Fruit fly (Drosophila melanogaster) whole organism, embryonic: ENCODE results near the gene CG13123.

Source experiments
- Aef1 ChIP-seq: fragments of 200-800 bp; sonication (Bioruptor generic); IDR thresholded peaks from 3 replicates; pipeline ENCODE4 v1.3.6; 2022; ENCODE audit warnings: missing biosample characterization, missing genetic modification characterization
- B-H1 ChIP-seq: fragments of 200-800 bp; sonication (Bioruptor generic); IDR thresholded peaks from 3 replicates; pipeline ENCODE4 v1.3.6; 2022; ENCODE audit warnings: missing biosample characterization, missing genetic modification characterization
- CG1024 ChIP-seq: fragments of 200-800 bp; sonication (Bioruptor generic); IDR thresholded peaks from 2 replicates; pipeline ENCODE4 v1.3.6; 2022; ENCODE audit warnings: missing biosample characterization, missing genetic modification characterization
- CG10959 ChIP-seq: fragments of 200-800 bp; sonication (Bioruptor generic); IDR thresholded peaks from 2 replicates; pipeline ENCODE4 v1.3.6; 2022; ENCODE audit warnings: missing biosample characterization, missing genetic modification characterization
- CG13287 ChIP-seq: fragments of 200-800 bp; sonication (Bioruptor generic); IDR thresholded peaks from 2 replicates; pipeline ENCODE4 v1.3.6; 2022; ENCODE audit warnings: missing biosample characterization, missing genetic modification characterization; ENCODE audit not compliant: partially characterized antibody
- CG13894 ChIP-seq: fragments of 200-800 bp; sonication (Bioruptor generic); optimal IDR thresholded peaks from 3 replicates; lab custom pipeline; 2018; ENCODE audit warnings: missing biosample characterization, mild to moderate bottlenecking, missing genetic modification characterization, moderate library complexity
- CG14965 ChIP-seq: fragments of 200-800 bp; sonication (Bioruptor generic); optimal IDR thresholded peaks from 2 replicates; lab custom pipeline; 2016; ENCODE audit warnings: missing biosample characterization, missing genetic modification characterization, borderline replicate concordance
- CG15269 ChIP-seq: fragments of 200-800 bp; sonication (Bioruptor generic); optimal IDR thresholded peaks from 2 replicates; lab custom pipeline; 2018; ENCODE audit warnings: missing biosample characterization, mild to moderate bottlenecking, missing genetic modification characterization, moderate library complexity
- CG31365 ChIP-seq: fragments of 200-800 bp; sonication (Bioruptor generic); optimal IDR thresholded peaks from 2 replicates; lab custom pipeline; 2018; ENCODE audit warnings: missing biosample characterization, mild to moderate bottlenecking, missing genetic modification characterization
- CG32532 ChIP-seq: fragments of 200-800 bp; sonication (Bioruptor generic); IDR thresholded peaks from 2 replicates; pipeline ENCODE4 v1.3.6; 2022; ENCODE audit warnings: missing biosample characterization, missing genetic modification characterization
- CG3281 ChIP-seq: fragments of 200-800 bp; sonication (Bioruptor generic); optimal IDR thresholded peaks from 3 replicates; lab custom pipeline; 2017; ENCODE audit warnings: missing biosample characterization, mild to moderate bottlenecking, missing genetic modification characterization
- CG3847 ChIP-seq: fragments of 200-800 bp; sonication (Bioruptor generic); IDR thresholded peaks from 2 replicates; pipeline ENCODE4 v1.3.6; 2022; ENCODE audit warnings: missing biosample characterization, missing genetic modification characterization
- CG4707 ChIP-seq: fragments of 200-800 bp; sonication (Bioruptor generic); optimal IDR thresholded peaks from 2 replicates; lab custom pipeline; 2018; ENCODE audit warnings: missing biosample characterization, mild to moderate bottlenecking, missing genetic modification characterization, moderate library complexity
- CG5953 ChIP-seq: fragments of 200-800 bp; sonication (Bioruptor generic); IDR thresholded peaks from 2 replicates; pipeline ENCODE4 v1.3.6; 2022; ENCODE audit warnings: missing biosample characterization, missing genetic modification characterization
- CG6683 ChIP-seq: fragments of 200-800 bp; sonication (Bioruptor generic); optimal IDR thresholded peaks from 2 replicates; lab custom pipeline; 2017; ENCODE audit warnings: missing biosample characterization, mild to moderate bottlenecking, missing genetic modification characterization, missing genetic modification reagents
- CG7357 ChIP-seq: fragments of 200-800 bp; sonication (Bioruptor generic); IDR thresholded peaks from 3 replicates; pipeline ENCODE4 v1.3.6; 2022; ENCODE audit warnings: missing biosample characterization, missing genetic modification characterization
- CG7839 ChIP-seq: fragments of 200-800 bp; sonication (Bioruptor generic); optimal IDR thresholded peaks from 3 replicates; lab custom pipeline; 2018; ENCODE audit warnings: missing biosample characterization, mild to moderate bottlenecking, missing genetic modification characterization, moderate library complexity
- CG7963 ChIP-seq: fragments of 200-800 bp; sonication (Bioruptor generic); IDR thresholded peaks from 3 replicates; pipeline ENCODE4 v1.3.6; 2022; ENCODE audit warnings: missing biosample characterization, missing genetic modification characterization; ENCODE audit not compliant: partially characterized antibody
- CG9727 ChIP-seq: fragments of 200-800 bp; sonication (Bioruptor generic); optimal IDR thresholded peaks from 3 replicates; lab custom pipeline; 2017; ENCODE audit warnings: missing biosample characterization, mild to moderate bottlenecking, missing genetic modification characterization
- CG9797 ChIP-seq: fragments of 200-800 bp; sonication (Bioruptor generic); optimal IDR thresholded peaks from 3 replicates; lab custom pipeline; 2018; ENCODE audit warnings: missing biosample characterization, mild to moderate bottlenecking, missing genetic modification characterization
- CHES-1-like ChIP-seq: fragments of 200-800 bp; sonication (Bioruptor generic); optimal IDR thresholded peaks from 2 replicates; lab custom pipeline; 2016; ENCODE audit warnings: missing biosample characterization, missing genetic modification characterization
- Chrac-16 ChIP-seq: fragments of 200-800 bp; sonication (Bioruptor generic); optimal IDR thresholded peaks from 3 replicates; lab custom pipeline; 2016; ENCODE audit warnings: missing biosample characterization, missing genetic modification characterization
- Dp ChIP-seq: fragments of 200-800 bp; sonication (Bioruptor generic); optimal IDR thresholded peaks from 2 replicates; lab custom pipeline; 2018; ENCODE audit warnings: missing biosample characterization, mild to moderate bottlenecking, missing genetic modification characterization, moderate library complexity
- Fer1 ChIP-seq: fragments of 200-800 bp; sonication (Bioruptor generic); optimal IDR thresholded peaks from 2 replicates; lab custom pipeline; 2017; ENCODE audit warnings: missing biosample characterization, mild to moderate bottlenecking, missing genetic modification characterization
- H15 ChIP-seq: fragments of 200-800 bp; sonication (Bioruptor generic); IDR thresholded peaks from 3 replicates; pipeline ENCODE4 v1.3.6; 2022; ENCODE audit warnings: missing biosample characterization, missing genetic modification characterization
- Mrtf ChIP-seq: fragments of 200-800 bp; sonication (Bioruptor generic); IDR thresholded peaks from 3 replicates; pipeline ENCODE4 v1.3.6; 2022; ENCODE audit warnings: missing biosample characterization, missing genetic modification characterization
- Oli ChIP-seq: fragments of 200-800 bp; sonication (Bioruptor generic); optimal IDR thresholded peaks from 2 replicates; lab custom pipeline; 2018; ENCODE audit warnings: missing biosample characterization, mild to moderate bottlenecking, missing genetic modification characterization, moderate library complexity
- Opbp ChIP-seq: fragments of 200-800 bp; sonication (Bioruptor generic); IDR thresholded peaks from 3 replicates; pipeline ENCODE4 v1.3.6; 2022; ENCODE audit warnings: missing biosample characterization, missing genetic modification characterization; ENCODE audit not compliant: partially characterized antibody
- Pdp1 ChIP-seq, 2 experiments: fragments of 200-800 bp; sonication (Bioruptor generic); optimal IDR thresholded peaks; 3 replicates each; lab custom pipeline; 2016; ENCODE audit warnings: missing biosample characterization in 2 of 2, missing genetic modification characterization in 2 of 2, mild to moderate bottlenecking in 1 of 2, moderate library complexity in 1 of 2
- Sox102F ChIP-seq: fragments of 200-800 bp; sonication (Bioruptor generic); optimal IDR thresholded peaks from 2 replicates; lab custom pipeline; 2018; ENCODE audit warnings: missing biosample characterization, mild to moderate bottlenecking, missing genetic modification characterization, moderate library complexity
- Stat92E ChIP-seq, 3 experiments: fragments of >200 bp in 2 of 3; fragments of 200-800 bp in 1 of 3; sonication (Bioruptor generic) in 1 of 3; optimal IDR thresholded peaks; 2 replicates each; lab custom pipeline; 2017 to 2019; ENCODE audit warnings: missing biosample characterization in 3 of 3, missing genetic modification characterization in 3 of 3, mild to moderate bottlenecking in 1 of 3, moderate library complexity in 1 of 3
- Trl ChIP-seq, 3 experiments: fragments of >200 bp in 2 of 3; fragments of 200-800 bp in 1 of 3; sonication (Bioruptor generic) in 1 of 3; optimal IDR thresholded peaks; 2 replicates in 1 of 3; 3 replicates in 2 of 3; lab custom pipeline; 2016 to 2017; ENCODE audit warnings: missing biosample characterization in 1 of 3, missing genetic modification characterization in 1 of 3
- Vsx1 ChIP-seq: fragments of 200-800 bp; sonication (Bioruptor generic); optimal IDR thresholded peaks from 2 replicates; lab custom pipeline; 2017; ENCODE audit warnings: missing biosample characterization, mild to moderate bottlenecking, missing genetic modification characterization, missing genetic modification reagents
- bcd ChIP-seq: fragments of 200-800 bp; sonication (Bioruptor generic); optimal IDR thresholded peaks from 2 replicates; lab custom pipeline; 2017; ENCODE audit warnings: missing biosample characterization, mild to moderate bottlenecking, missing genetic modification characterization
- cas ChIP-seq: fragments of 200-800 bp; sonication (Bioruptor generic); IDR thresholded peaks from 2 replicates; pipeline ENCODE4 v1.3.6; 2022; ENCODE audit warnings: missing biosample characterization, missing genetic modification characterization
- cato ChIP-seq: fragments of 200-800 bp; sonication (Bioruptor generic); optimal IDR thresholded peaks from 2 replicates; lab custom pipeline; 2016; ENCODE audit warnings: missing biosample characterization, missing genetic modification characterization, borderline replicate concordance
- danr ChIP-seq: fragments of 200-800 bp; sonication (Bioruptor generic); IDR thresholded peaks from 2 replicates; pipeline ENCODE4 v1.3.6; 2022; ENCODE audit warnings: missing biosample characterization, missing genetic modification characterization
- disco-r ChIP-seq: fragments of 200-800 bp; sonication (Bioruptor generic); optimal IDR thresholded peaks from 2 replicates; lab custom pipeline; 2016; ENCODE audit warnings: missing biosample characterization, missing genetic modification characterization
- fru ChIP-seq: fragments of >200 bp; optimal IDR thresholded peaks from 2 replicates; lab custom pipeline; 2017
- hbn ChIP-seq: fragments of 200-800 bp; sonication (Bioruptor generic); IDR thresholded peaks from 2 replicates; pipeline ENCODE4 v1.3.6; 2022; ENCODE audit warnings: missing biosample characterization, missing genetic modification characterization; ENCODE audit not compliant: partially characterized antibody
- klu ChIP-seq: fragments of 200-800 bp; sonication (Bioruptor generic); IDR thresholded peaks from 2 replicates; pipeline ENCODE4 v1.3.6; 2022; ENCODE audit warnings: missing biosample characterization, missing genetic modification characterization
- lab ChIP-seq: fragments of 200-800 bp; sonication (Bioruptor generic); optimal IDR thresholded peaks from 3 replicates; lab custom pipeline; 2017; ENCODE audit warnings: missing biosample characterization, missing genetic modification characterization, mild to moderate bottlenecking, moderate library complexity, missing genetic modification reagents
- luna ChIP-seq: fragments of 200-800 bp; sonication (Bioruptor generic); optimal IDR thresholded peaks from 2 replicates; lab custom pipeline; 2016; ENCODE audit warnings: missing biosample characterization, missing genetic modification characterization
- prd ChIP-seq, 3 experiments: fragments of >200 bp in 2 of 3; fragments of 200-800 bp in 1 of 3; sonication (Bioruptor generic) in 1 of 3; optimal IDR thresholded peaks in 2 of 3; IDR thresholded peaks in 1 of 3; 2 replicates in 2 of 3; 3 replicates in 1 of 3; pipeline versions ENCODE4 v1.3.6 to Lab custom; 2017 to 2022; ENCODE audit warnings: missing biosample characterization in 1 of 3, missing genetic modification characterization in 1 of 3
- psq ChIP-seq: fragments of 200-800 bp; sonication (Bioruptor generic); optimal IDR thresholded peaks from 2 replicates; lab custom pipeline; 2017; ENCODE audit warnings: missing biosample characterization, missing genetic modification characterization
- shn ChIP-seq: fragments of 200-800 bp; sonication (Bioruptor generic); optimal IDR thresholded peaks from 3 replicates; lab custom pipeline; 2016; ENCODE audit warnings: missing biosample characterization, missing genetic modification characterization
- sob ChIP-seq: fragments of 200-800 bp; sonication (Bioruptor generic); IDR thresholded peaks from 2 replicates; pipeline ENCODE4 v1.3.6; 2022; ENCODE audit warnings: missing biosample characterization, missing genetic modification characterization
- toy ChIP-seq: fragments of 200-800 bp; sonication (Bioruptor generic); IDR thresholded peaks from 2 replicates; pipeline ENCODE4 v1.3.6; 2022; ENCODE audit warnings: missing biosample characterization, missing genetic modification characterization

Gene CG13123

dm6 chr2L:9758856-9759255 is 34.1 kb downstream of the CG13123 start (continued):
- TF ChIP-seq CG32532 (GFP tag; lab: Robert Waterston, UW): peak; percentile 80
- TF ChIP-seq bcd (GFP tag; lab: Kevin White, UChicago): peak; percentile 63
- peak; percentile 10 for TF ChIP-seq psq
- TF ChIP-seq CHES-1-like (GFP tag; lab: Kevin White, UChicago): peak; percentile 61
- 0 out of 2 replicates have a peak, but pooled peaks have one; percentile 29 for TF ChIP-seq CG10959 (GFP tag; lab: Robert Waterston, UW)
- TF ChIP-seq Pdp1 (GFP tag; optimal IDR thresholded peaks at IDR 0.05; lab: Kevin White, UChicago): peak; percentile 41 to 54
- TF ChIP-seq CG6683: no peak
- peak; percentile 50 for TF ChIP-seq shn
- no peak for TF ChIP-seq disco-r (GFP tag; lab: Kevin White, UChicago)
- peak; percentile 40 for TF ChIP-seq Sox102F
- peak; percentile 59 for TF ChIP-seq lab
- TF ChIP-seq CG3847 (GFP tag; lab: Robert Waterston, UW): peak; percentile 68
- no peak for TF ChIP-seq prd (optimal IDR thresholded peaks at IDR 0.05; lab: Kevin White, UChicago)
- peak; percentile 88 for TF ChIP-seq prd (GFP tag; IDR thresholded peaks at IDR 0.05; lab: Robert Waterston, UW)
- TF ChIP-seq Trl (optimal IDR thresholded peaks at IDR 0.05; lab: Kevin White, UChicago): peak in 1 of 2 experiments; percentile 18
- TF ChIP-seq Trl (GFP tag; optimal IDR thresholded peaks at IDR 0.05; lab: Kevin White, UChicago): peak; percentile 64
- TF ChIP-seq Opbp (GFP tag; lab: Robert Waterston, UW): peak; percentile 95
- peak; percentile 47 for TF ChIP-seq CG15269 (tag; lab: Kevin White, UChicago)
- TF ChIP-seq CG5953 (GFP tag; lab: Robert Waterston, UW): 0 out of 2 replicates have a peak, but pooled peaks have one; percentile 18
- peak; percentile 78 for TF ChIP-seq CG13894 (tag; lab: Kevin White, UChicago)
- TF ChIP-seq danr (GFP tag; lab: Robert Waterston, UW): peak; percentile 25; the same call in 1 of the 2 replicates
- TF ChIP-seq fru (lab: Kevin White, UChicago): peak; percentile 21
- TF ChIP-seq cas (GFP tag; lab: Robert Waterston, UW): peak; percentile 60; the same call in 1 of the 2 replicates
- TF ChIP-seq Mrtf: peak; percentile 54; the same call in 1 of the 3 replicates
- TF ChIP-seq H15 (GFP tag; lab: Robert Waterston, UW): peak; percentile 60; the same call in 1 of the 3 replicates
- peak; percentile 34; the same call in 2 of the 3 replicates for TF ChIP-seq B-H1 (GFP tag; lab: Robert Waterston, UW)
- TF ChIP-seq CG3281 (GFP tag; lab: Kevin White, UChicago): peak; percentile 48
- TF ChIP-seq Fer1 (GFP tag; lab: Kevin White, UChicago): peak; percentile 23
- TF ChIP-seq Dp (GFP tag; lab: Kevin White, UChicago): peak; percentile 13
- no peak for TF ChIP-seq CG9797 (GFP tag; lab: Kevin White, UChicago)
- TF ChIP-seq CG31365: peak; percentile 16
- peak; percentile 55; the same call in 1 of the 2 replicates for TF ChIP-seq CG1024 (GFP tag; lab: Robert Waterston, UW)
- TF ChIP-seq hbn: peak; percentile 89
- peak; percentile 40 for TF ChIP-seq luna (GFP tag; lab: Kevin White, UChicago)
- peak; percentile 40 for TF ChIP-seq CG7839 (tag; lab: Kevin White, UChicago)
- peak; percentile 46 for TF ChIP-seq Chrac-16 (GFP tag; lab: Kevin White, UChicago)
- no peak for TF ChIP-seq CG14965 (GFP tag; lab: Kevin White, UChicago)
- TF ChIP-seq klu (GFP tag; lab: Robert Waterston, UW): no peak; the same call in 1 of the 2 replicates
- TF ChIP-seq CG7963 (GFP tag; lab: Robert Waterston, UW): peak; percentile 82
- TF ChIP-seq CG9727 (GFP tag; lab: Kevin White, UChicago): peak; percentile 46
- no peak for TF ChIP-seq Stat92E (GFP tag; optimal IDR thresholded peaks at IDR 0.05; lab: Kevin White, UChicago)
- TF ChIP-seq CG7357 (GFP tag; lab: Robert Waterston, UW): no peak
- TF ChIP-seq CG4707 (GFP tag; lab: Kevin White, UChicago): no peak
- TF ChIP-seq sob (GFP tag; lab: Robert Waterston, UW): peak; percentile 84
- peak; percentile 95 for TF ChIP-seq CG13287 (GFP tag; lab: Robert Waterston, UW)
- peak; percentile 16 for TF ChIP-seq Oli (tag; lab: Kevin White, UChicago)
- peak; percentile 93 for TF ChIP-seq Aef1 (GFP tag; lab: Robert Waterston, UW)
- TF ChIP-seq Vsx1 (GFP tag; lab: Kevin White, UChicago): no peak
- TF ChIP-seq toy (GFP tag; lab: Robert Waterston, UW): 0 out of 2 replicates have a peak, but pooled peaks have one; percentile 14
- TF ChIP-seq cato (GFP tag; lab: Kevin White, UChicago): peak; percentile 4
